Fruit fly (Drosophila melanogaster) whole organism, embryonic: Measurements from ENCODE around the gene UK114.

ENCODE experiments used
- Aef1 ChIP-seq: fragments of 200-800 bp; sonication (Bioruptor generic); IDR thresholded peaks from 3 replicates; pipeline ENCODE4 v1.3.6; 2022; ENCODE audit warnings: missing biosample characterization, missing genetic modification characterization
- Awh ChIP-seq: fragments of 200-800 bp; sonication (Bioruptor generic); IDR thresholded peaks from 2 replicates; pipeline ENCODE4, ENCODE4 v1.3.6; 2022; ENCODE audit warnings: missing biosample characterization, missing genetic modification characterization
- CG10267 ChIP-seq: fragments of 200-800 bp; sonication (Bioruptor generic); optimal IDR thresholded peaks from 2 replicates; lab custom pipeline; 2018; ENCODE audit warnings: missing biosample characterization, mild to moderate bottlenecking, missing genetic modification characterization, moderate library complexity
- CG10431 ChIP-seq: fragments of 200-800 bp; sonication (Bioruptor generic); optimal IDR thresholded peaks from 3 replicates; lab custom pipeline; 2018; ENCODE audit warnings: missing biosample characterization, mild to moderate bottlenecking, missing genetic modification characterization
- CG11695 ChIP-seq: fragments of 200-800 bp; sonication (Bioruptor generic); IDR thresholded peaks from 3 replicates; pipeline ENCODE4 v1.3.6; 2022; ENCODE audit warnings: missing biosample characterization, missing genetic modification characterization
- CG12071 ChIP-seq: fragments of 200-800 bp; sonication (Bioruptor generic); optimal IDR thresholded peaks from 3 replicates; lab custom pipeline; 2018; ENCODE audit warnings: missing biosample characterization, mild to moderate bottlenecking, missing genetic modification characterization
- CG12299 ChIP-seq: fragments of 200-800 bp; sonication (Bioruptor generic); optimal IDR thresholded peaks from 2 replicates; lab custom pipeline; 2018; ENCODE audit warnings: missing biosample characterization, mild to moderate bottlenecking, missing genetic modification characterization
- CG12391 ChIP-seq: fragments of 200-800 bp; sonication (Bioruptor generic); optimal IDR thresholded peaks from 3 replicates; lab custom pipeline; 2018; ENCODE audit warnings: missing biosample characterization, mild to moderate bottlenecking, missing genetic modification characterization, moderate library complexity
- CG1529 ChIP-seq: fragments of 200-800 bp; sonication (Bioruptor generic); optimal IDR thresholded peaks from 3 replicates; lab custom pipeline; 2018; ENCODE audit warnings: missing biosample characterization, missing genetic modification characterization
- CG15479 ChIP-seq: fragments of 200-800 bp; sonication (Bioruptor generic); optimal IDR thresholded peaks from 3 replicates; lab custom pipeline; 2019; ENCODE audit warnings: missing biosample characterization, mild to moderate bottlenecking, missing genetic modification characterization, moderate library complexity
- CG15696 ChIP-seq: fragments of 200-800 bp; sonication (Bioruptor generic); optimal IDR thresholded peaks from 2 replicates; lab custom pipeline; 2019; ENCODE audit warnings: missing biosample characterization, mild to moderate bottlenecking, missing genetic modification characterization, moderate library complexity
- CG16779 ChIP-seq: fragments of 200-800 bp; sonication (Bioruptor generic); IDR thresholded peaks from 2 replicates; pipeline ENCODE4 v1.3.6; 2022; ENCODE audit warnings: missing biosample characterization, missing genetic modification characterization
- CG17568 ChIP-seq: fragments of 200-800 bp; sonication (Bioruptor generic); optimal IDR thresholded peaks from 2 replicates; lab custom pipeline; 2018; ENCODE audit warnings: missing biosample characterization, mild to moderate bottlenecking, missing genetic modification characterization, moderate library complexity
- CG2129 ChIP-seq: fragments of 200-800 bp; sonication (Bioruptor generic); IDR thresholded peaks from 2 replicates; pipeline ENCODE4 v1.3.6; 2022; ENCODE audit warnings: missing biosample characterization, missing genetic modification characterization; ENCODE audit not compliant: partially characterized antibody
- CG2875 ChIP-seq: fragments of 200-800 bp; sonication (Bioruptor generic); optimal IDR thresholded peaks from 2 replicates; lab custom pipeline; 2017; ENCODE audit warnings: missing biosample characterization, mild to moderate bottlenecking, missing genetic modification characterization, missing genetic modification reagents
- CG6254 ChIP-seq: fragments of 200-800 bp; sonication (Bioruptor generic); optimal IDR thresholded peaks from 3 replicates; lab custom pipeline; 2017; ENCODE audit warnings: mild to moderate bottlenecking, missing biosample characterization, missing genetic modification reagents, missing genetic modification characterization
- CG6765 ChIP-seq: fragments of 200-800 bp; sonication (Bioruptor generic); optimal IDR thresholded peaks from 3 replicates; lab custom pipeline; 2017; ENCODE audit warnings: missing biosample characterization, mild to moderate bottlenecking, missing genetic modification characterization
- CG6813 ChIP-seq: fragments of 200-800 bp; sonication (Bioruptor generic); optimal IDR thresholded peaks from 2 replicates; lab custom pipeline; 2017; ENCODE audit warnings: missing biosample characterization, missing genetic modification characterization, mild to moderate bottlenecking, moderate library complexity, missing genetic modification reagents
- CG7372 ChIP-seq: fragments of 200-800 bp; sonication (Bioruptor generic); IDR thresholded peaks from 2 replicates; pipeline ENCODE4 v1.3.6; 2022; ENCODE audit warnings: missing biosample characterization, missing genetic modification characterization
- CHES-1-like ChIP-seq: fragments of 200-800 bp; sonication (Bioruptor generic); optimal IDR thresholded peaks from 2 replicates; lab custom pipeline; 2016; ENCODE audit warnings: missing biosample characterization, missing genetic modification characterization
- Dref ChIP-seq: fragments of 200-800 bp; sonication (Bioruptor generic); IDR thresholded peaks from 2 replicates; pipeline ENCODE4 v1.3.6; 2022; ENCODE audit warnings: missing biosample characterization, missing genetic modification characterization
- Eip74EF ChIP-seq, 2 experiments: fragments of 200-800 bp in 1 of 2; fragments of >200 bp in 1 of 2; sonication (Bioruptor generic) in 1 of 2; optimal IDR thresholded peaks; 2 replicates each; lab custom pipeline; 2017 to 2019; ENCODE audit warnings: missing biosample characterization in 2 of 2, missing genetic modification characterization in 2 of 2, mild to moderate bottlenecking in 1 of 2, moderate library complexity in 1 of 2
- HHEX ChIP-seq: fragments of 200-800 bp; sonication (Bioruptor generic); optimal IDR thresholded peaks from 3 replicates; lab custom pipeline; 2017; ENCODE audit warnings: missing biosample characterization, mild to moderate bottlenecking, missing genetic modification characterization, missing genetic modification reagents
- HLH4C ChIP-seq: fragments of 200-800 bp; sonication (Bioruptor generic); IDR thresholded peaks from 3 replicates; pipeline ENCODE4 v1.3.6; 2022; ENCODE audit warnings: missing biosample characterization, missing genetic modification characterization; ENCODE audit not compliant: partially characterized antibody
- HLHmδ ChIP-seq: fragments of 200-800 bp; sonication (Bioruptor generic); optimal IDR thresholded peaks from 2 replicates; lab custom pipeline; 2018; ENCODE audit warnings: missing biosample characterization, mild to moderate bottlenecking, missing genetic modification characterization, moderate library complexity
- Hmr ChIP-seq: fragments of 200-800 bp; sonication (Bioruptor generic); optimal IDR thresholded peaks from 3 replicates; lab custom pipeline; 2017; ENCODE audit warnings: mild to moderate bottlenecking, missing biosample characterization, missing genetic modification reagents, missing genetic modification characterization
- Hr3 ChIP-seq: fragments of 200-800 bp; sonication (Bioruptor generic); optimal IDR thresholded peaks from 3 replicates; lab custom pipeline; 2016; ENCODE audit warnings: missing biosample characterization, missing genetic modification characterization
- Kr ChIP-seq: fragments of 200-800 bp; sonication (Bioruptor generic); optimal IDR thresholded peaks from 2 replicates; lab custom pipeline; 2017; ENCODE audit warnings: missing biosample characterization, mild to moderate bottlenecking, missing genetic modification characterization
- MTF-1 ChIP-seq: fragments of 200-800 bp; sonication (Bioruptor generic); optimal IDR thresholded peaks from 2 replicates; lab custom pipeline; 2018; ENCODE audit warnings: missing biosample characterization, mild to moderate bottlenecking, missing genetic modification characterization, borderline replicate concordance
- Nf-YA ChIP-seq: fragments of 200-800 bp; sonication (Bioruptor generic); IDR thresholded peaks from 2 replicates; pipeline ENCODE4 v1.3.6; 2022; ENCODE audit warnings: missing biosample characterization, missing genetic modification characterization
- Scr ChIP-seq: fragments of 200-800 bp; sonication (Bioruptor generic); IDR thresholded peaks from 2 replicates; pipeline ENCODE4 v1.3.6; 2022; ENCODE audit warnings: missing biosample characterization, missing genetic modification characterization; ENCODE audit not compliant: partially characterized antibody
- Sry-δ ChIP-seq: fragments of 200-800 bp; sonication (Bioruptor generic); optimal IDR thresholded peaks from 2 replicates; lab custom pipeline; 2016; ENCODE audit warnings: missing biosample characterization, missing genetic modification characterization
- cg ChIP-seq: fragments of 200-800 bp; sonication (Bioruptor generic); optimal IDR thresholded peaks from 3 replicates; lab custom pipeline; 2019; ENCODE audit warnings: missing biosample characterization, mild to moderate bottlenecking, missing genetic modification characterization, moderate library complexity
- cwo ChIP-seq: fragments of 200-800 bp; sonication (Bioruptor generic); optimal IDR thresholded peaks from 3 replicates; lab custom pipeline; 2017; ENCODE audit warnings: missing biosample characterization, missing genetic modification characterization, mild to moderate bottlenecking, moderate library complexity, missing genetic modification reagents
- exex ChIP-seq: fragments of 200-800 bp; sonication (Bioruptor generic); optimal IDR thresholded peaks from 4 replicates; lab custom pipeline; 2018; ENCODE audit warnings: missing biosample characterization, mild to moderate bottlenecking, missing genetic modification characterization, moderate library complexity
- gro ChIP-seq: fragments of 200-800 bp; sonication (Bioruptor generic); optimal IDR thresholded peaks from 2 replicates; lab custom pipeline; 2016; ENCODE audit warnings: missing biosample characterization, missing genetic modification characterization
- hth ChIP-seq: fragments of >200 bp; optimal IDR thresholded peaks from 2 replicates; lab custom pipeline; 2017; ENCODE audit warnings: inconsistent platforms
- inv ChIP-seq: fragments of 200-800 bp; sonication (Bioruptor generic); IDR thresholded peaks from 2 replicates; pipeline ENCODE4 v1.3.6; 2022; ENCODE audit warnings: missing biosample characterization, missing genetic modification characterization; ENCODE audit not compliant: partially characterized antibody
- klu ChIP-seq: fragments of 200-800 bp; sonication (Bioruptor generic); IDR thresholded peaks from 2 replicates; pipeline ENCODE4 v1.3.6; 2022; ENCODE audit warnings: missing biosample characterization, missing genetic modification characterization
- lbe ChIP-seq: fragments of 200-800 bp; sonication (Bioruptor generic); optimal IDR thresholded peaks from 2 replicates; lab custom pipeline; 2016; ENCODE audit warnings: missing biosample characterization, mild to moderate bottlenecking, missing genetic modification characterization
- mam ChIP-seq: fragments of 200-800 bp; sonication (Bioruptor generic); optimal IDR thresholded peaks from 3 replicates; lab custom pipeline; 2016; ENCODE audit warnings: missing biosample characterization, missing genetic modification characterization
- onecut ChIP-seq: fragments of 200-800 bp; sonication (Bioruptor generic); IDR thresholded peaks from 2 replicates; pipeline ENCODE4 v1.3.6; 2022; ENCODE audit warnings: missing biosample characterization, missing genetic modification characterization
- pho ChIP-seq: fragments of 200-800 bp; sonication (Bioruptor generic); optimal IDR thresholded peaks from 2 replicates; lab custom pipeline; 2016; ENCODE audit warnings: missing biosample characterization, missing genetic modification characterization
- rib ChIP-seq: fragments of 200-800 bp; sonication (Bioruptor generic); IDR thresholded peaks from 2 replicates; pipeline ENCODE4 v1.3.6; 2022; ENCODE audit warnings: missing biosample characterization, missing genetic modification characterization
- scrt ChIP-seq: fragments of 200-800 bp; sonication (Bioruptor generic); optimal IDR thresholded peaks from 2 replicates; lab custom pipeline; 2018; ENCODE audit warnings: missing biosample characterization, mild to moderate bottlenecking, missing genetic modification characterization, moderate library complexity
- slbo ChIP-seq: fragments of 200-800 bp; sonication (Bioruptor generic); IDR thresholded peaks from 2 replicates; pipeline ENCODE4 v1.3.6; 2022; ENCODE audit warnings: missing biosample characterization, missing genetic modification characterization
- sqz ChIP-seq: fragments of 200-800 bp; sonication (Bioruptor generic); optimal IDR thresholded peaks from 3 replicates; lab custom pipeline; 2018; ENCODE audit warnings: missing biosample characterization, mild to moderate bottlenecking, missing genetic modification characterization
- wdn ChIP-seq: fragments of 200-800 bp; sonication (Bioruptor generic); IDR thresholded peaks from 2 replicates; pipeline ENCODE4 v1.3.6; 2022; ENCODE audit warnings: missing biosample characterization, missing genetic modification characterization

The UK114 gene

DNA sequence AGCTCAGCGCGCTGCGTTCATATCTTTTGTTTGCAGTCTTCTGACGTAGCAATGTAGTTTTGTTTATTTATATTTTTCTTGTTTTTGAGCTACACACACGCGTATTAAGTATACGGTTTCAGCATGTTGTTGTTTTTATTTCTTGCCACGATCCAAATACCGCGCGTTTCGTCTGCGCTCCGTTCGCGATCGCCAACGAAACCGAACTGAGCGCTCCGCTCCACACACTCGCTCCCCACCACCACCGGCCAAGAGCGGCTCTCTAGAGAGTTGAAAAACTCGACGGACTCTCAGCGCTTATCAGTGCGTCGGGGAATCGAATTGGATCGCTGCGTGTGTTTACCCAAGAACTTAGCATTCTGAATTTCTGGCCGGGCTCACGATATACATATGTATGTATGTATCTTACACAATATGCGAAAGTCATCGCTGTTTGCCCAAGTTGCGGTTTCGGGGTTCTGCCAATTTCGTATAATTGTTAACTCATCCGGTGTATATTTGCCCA, 10.4 kb downstream of the UK114 start, which contains the start of gene yuri (continued):
- TF ChIP-seq Eip74EF (GFP tag; optimal IDR thresholded peaks at IDR 0.05; lab: Kevin White, UChicago) (peak in 1 of 2 experiments; percentile 43), CG17568 (peak; percentile 53), Aef1 (GFP tag; lab: Robert Waterston, UW) (peak; percentile 53; the same call in 2 of the 3 replicates), hth (lab: Kevin White, UChicago) (no peak), CG12071 (GFP tag; lab: Kevin White, UChicago) (peak; percentile 33), CG15696 (peak; percentile 8), sqz (GFP tag; lab: Kevin White, UChicago) (peak; percentile 63), CG12299 (no peak), scrt (GFP tag; lab: Kevin White, UChicago) (peak; percentile 31), klu (no peak), CG6765 (GFP tag; lab: Kevin White, UChicago) (peak; percentile 56), onecut (GFP tag; lab: Robert Waterston, UW) (peak; percentile 61), CG15479 (GFP tag; lab: Kevin White, UChicago) (peak; percentile 67), HHEX (peak; percentile 23), Hr3 (no peak), MTF-1 (GFP tag; lab: Kevin White, UChicago) (peak; percentile 77), exex (tag; lab: Kevin White, UChicago) (peak; percentile 30), gro (GFP tag; lab: Kevin White, UChicago) (peak; percentile 64), Nf-YA (peak; percentile 37; the same call in 1 of the 2 replicates), CG1529 (no peak), wdn (GFP tag; lab: Robert Waterston, UW) (0 out of 2 replicates have a peak, but pooled peaks have one; percentile 39), CG6813 (GFP tag; lab: Kevin White, UChicago) (peak; percentile 59), slbo (peak; percentile 33; the same call in 1 of the 2 replicates), CG16779 (GFP tag; lab: Robert Waterston, UW) (0 out of 2 replicates have a peak, but pooled peaks have one; percentile 43), mam (GFP tag; lab: Kevin White, UChicago) (no peak), lbe (peak; percentile 76), Hmr (GFP tag; lab: Kevin White, UChicago) (peak; percentile 65), inv (GFP tag; lab: Robert Waterston, UW) (0 out of 2 replicates have a peak, but pooled peaks have one; percentile 22), CG2875 (GFP tag; lab: Kevin White, UChicago) (peak; percentile 28), CG10267 (tag; lab: Kevin White, UChicago) (peak; percentile 12), Kr (GFP tag; lab: Kevin White, UChicago) (no peak), CG2129 (GFP tag; lab: Robert Waterston, UW) (no peak), HLH4C (GFP tag; lab: Robert Waterston, UW) (peak; percentile 36; the same call in 1 of the 3 replicates), CG6254 (GFP tag; lab: Kevin White, UChicago) (peak; percentile 67), CG12391 (tag; lab: Kevin White, UChicago) (peak; percentile 10), HLHmδ (peak; percentile 89), cg (peak; percentile 61), Sry-δ (GFP tag; lab: Kevin White, UChicago) (no peak), CHES-1-like (GFP tag; lab: Kevin White, UChicago) (peak; percentile 37), rib (GFP tag; lab: Robert Waterston, UW) (peak; percentile 67), pho (GFP tag; lab: Kevin White, UChicago) (peak; percentile 20), CG11695 (GFP tag; lab: Robert Waterston, UW) (peak; percentile 35; the same call in 1 of the 3 replicates), CG7372 (GFP tag; lab: Robert Waterston, UW) (peak; percentile 67), CG10431 (GFP tag; lab: Kevin White, UChicago) (peak; percentile 60), Dref (GFP tag; lab: Robert Waterston, UW) (no peak), cwo (GFP tag; lab: Kevin White, UChicago) (no peak), Scr (peak; percentile 36; the same call in 1 of the 2 replicates), Awh (peak; percentile 51; the same call in 1 of the 2 replicates)
